Fruit fly (Drosophila melanogaster): ENCODE results near the gene Fkbp39.
A peak's percentile ranks its signal among the peaks of the same experiment; 100 is the strongest.

Gene Fkbp39

dm6 chr3R:15379071-15379470 is 46.1 kb upstream of the Fkbp39 start (continued):
- no peak for TF ChIP-seq phol (tag; optimal IDR thresholded peaks at IDR 0.05)
- no peak for TF ChIP-seq CkIIα-i1 (GFP tag; IDR thresholded peaks at IDR 0.05)
- TF ChIP-seq CG2875 (GFP tag; optimal IDR thresholded peaks at IDR 0.05) = no peak
- no peak for TF ChIP-seq H2.0 (GFP tag; IDR thresholded peaks at IDR 0.05)
- TF ChIP-seq CG14014 (GFP tag; IDR thresholded peaks at IDR 0.05) = no peak
- no peak for TF ChIP-seq Neu2 (GFP tag; optimal IDR thresholded peaks at IDR 0.05; ENCODE audit: borderline replicate concordance)
- TF ChIP-seq CG11695 (GFP tag; IDR thresholded peaks at IDR 0.05) = no peak
- TF ChIP-seq Lpt (GFP tag; optimal IDR thresholded peaks at IDR 0.05) = no peak
- no peak for TF ChIP-seq CG17612 (GFP tag; IDR thresholded peaks at IDR 0.05)

dm6 chr3R:15375470-15375869 is 42.5 kb upstream of the Fkbp39 start:
- TF ChIP-seq CG18011 (GFP tag; optimal IDR thresholded peaks at IDR 0.05) (peak; percentile 44), row (GFP tag; IDR thresholded peaks at IDR 0.05) (no peak), bcd (GFP tag; optimal IDR thresholded peaks at IDR 0.05) (no peak), stwl (tag; optimal IDR thresholded peaks at IDR 0.05) (no peak), schlank (tag; optimal IDR thresholded peaks at IDR 0.05) (no peak), tio (GFP tag; optimal IDR thresholded peaks at IDR 0.05) (no peak), jumu (GFP tag; optimal IDR thresholded peaks at IDR 0.05) (no peak), hbn (GFP tag; IDR thresholded peaks at IDR 0.05; ENCODE audit: partially characterized antibody) (no peak), odd (GFP tag; optimal IDR thresholded peaks at IDR 0.05) (no peak), Nf-YA (GFP tag; IDR thresholded peaks at IDR 0.05) (no peak), ham (GFP tag; IDR thresholded peaks at IDR 0.05) (no peak), Camta (GFP tag; optimal IDR thresholded peaks at IDR 0.05) (no peak), croc (GFP tag; conservative IDR thresholded peaks at IDR 0.05) (no peak), Sry-δ (GFP tag; optimal IDR thresholded peaks at IDR 0.05) (no peak), CG11247 (GFP tag; IDR thresholded peaks at IDR 0.05) (no peak), Six4 (GFP tag; optimal IDR thresholded peaks at IDR 0.05) (no peak), nerfin-1 (tag; optimal IDR thresholded peaks at IDR 0.05) (peak; percentile 24), CG1529 (GFP tag; optimal IDR thresholded peaks at IDR 0.05) (no peak), Mad (GFP tag; optimal IDR thresholded peaks at IDR 0.05) (no peak), sob (GFP tag; IDR thresholded peaks at IDR 0.05) (no peak), CG7556 (GFP tag; optimal IDR thresholded peaks at IDR 0.05) (no peak), Blimp-1 (GFP tag; optimal IDR thresholded peaks at IDR 0.05) (no peak), gce (GFP tag; IDR thresholded peaks at IDR 0.05) (no peak), dan (GFP tag; IDR thresholded peaks at IDR 0.05) (no peak), NK7.1 (GFP tag; optimal IDR thresholded peaks at IDR 0.05) (no peak), Kr (GFP tag; optimal IDR thresholded peaks at IDR 0.05) (no peak), bab2 (GFP tag; optimal IDR thresholded peaks at IDR 0.05) (no peak), NC2β (GFP tag; optimal IDR thresholded peaks at IDR 0.05) (no peak), toy (GFP tag; IDR thresholded peaks at IDR 0.05) (no peak), CG16779 (GFP tag; IDR thresholded peaks at IDR 0.05) (no peak), Rfx (GFP tag; IDR thresholded peaks at IDR 0.05) (no peak), CG5245 (GFP tag; optimal IDR thresholded peaks at IDR 0.05) (no peak), cg (GFP tag; optimal IDR thresholded peaks at IDR 0.05) (peak; percentile 62), CG9797 (GFP tag; optimal IDR thresholded peaks at IDR 0.05) (no peak), pros (GFP tag; optimal IDR thresholded peaks at IDR 0.05) (no peak), CG8478 (optimal IDR thresholded peaks at IDR 0.05) (peak; percentile 69), CG14050 (GFP tag; IDR thresholded peaks at IDR 0.05) (no peak), cwo (GFP tag; optimal IDR thresholded peaks at IDR 0.05) (no peak), Trl (optimal IDR thresholded peaks at IDR 0.05) (peak in 1 of 2 experiments; percentile 22), Trl (GFP tag; optimal IDR thresholded peaks at IDR 0.05) (no peak)

All from whole organism, embryonic.